Worm (Caenorhabditis elegans): Measurements from ENCODE around the gene ent-4.

ent-4 gene

ce11 chrIV:13716735-13717134 is 10.0 kb upstream of the ent-4 start:
- TF ChIP-seq dmd-4 (tag; optimal IDR thresholded peaks at IDR 0.05) (no peak), ceh-16 (tag; optimal IDR thresholded peaks at IDR 0.05) (peak; percentile 63), peb-1 (tag; optimal IDR thresholded peaks at IDR 0.05) (no peak), crh-2 (tag; optimal IDR thresholded peaks at IDR 0.05) (no peak), R02D3.7 (tag; optimal IDR thresholded peaks at IDR 0.05) (no peak), ztf-4 (tag; optimal IDR thresholded peaks at IDR 0.05) (no peak), nhr-77 (tag; optimal IDR thresholded peaks at IDR 0.05) (no peak), nhr-23 (tag; optimal IDR thresholded peaks at IDR 0.05) (no peak), nhr-129 (tag; optimal IDR thresholded peaks at IDR 0.05) (peak; percentile 33), nhr-11 (tag; optimal IDR thresholded peaks at IDR 0.05) (no peak)

DNA sequence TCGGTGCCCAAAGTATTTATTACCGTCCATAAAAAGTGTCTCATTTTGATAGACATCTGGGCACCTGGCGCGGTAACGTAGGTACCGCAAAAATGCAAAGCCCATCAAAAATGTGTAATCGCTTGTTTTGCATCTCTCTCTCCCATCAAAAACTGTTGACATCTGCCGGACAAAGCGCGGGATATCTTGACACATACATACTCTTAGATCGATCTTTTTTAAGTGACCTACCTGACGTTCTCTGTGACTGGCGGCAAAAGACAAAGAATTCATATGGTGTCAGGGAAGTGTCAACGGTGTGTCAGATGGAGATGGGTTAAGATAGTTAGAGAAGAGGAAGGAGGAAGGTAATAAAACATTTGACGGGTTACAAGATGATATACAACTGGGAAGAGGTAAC is 7.8 kb upstream of the ent-4 start:
- peak; percentile 1 for TF ChIP-seq fos-1 (tag; optimal IDR thresholded peaks at IDR 0.05)
- TF ChIP-seq nhr-23 (tag; optimal IDR thresholded peaks at IDR 0.05), result no peak
- peak; percentile 1 for TF ChIP-seq C34F6.9 (tag; optimal IDR thresholded peaks at IDR 0.05)
- TF ChIP-seq nhr-25 (tag; optimal IDR thresholded peaks at IDR 0.05), result peak; percentile 61
- no peak for TF ChIP-seq alr-1 (tag; optimal IDR thresholded peaks at IDR 0.05)
- peak; percentile 62 for TF ChIP-seq nhr-129 (tag; optimal IDR thresholded peaks at IDR 0.05)
- peak; percentile 69 for TF ChIP-seq elt-1 (tag; optimal IDR thresholded peaks at IDR 0.05)
- TF ChIP-seq nhr-12 (tag; optimal IDR thresholded peaks at IDR 0.05), result no peak
- TF ChIP-seq ceh-16 (tag; optimal IDR thresholded peaks at IDR 0.05), result peak; percentile 91
- no peak for TF ChIP-seq lin-39 (tag; optimal IDR thresholded peaks at IDR 0.05)

DNA sequence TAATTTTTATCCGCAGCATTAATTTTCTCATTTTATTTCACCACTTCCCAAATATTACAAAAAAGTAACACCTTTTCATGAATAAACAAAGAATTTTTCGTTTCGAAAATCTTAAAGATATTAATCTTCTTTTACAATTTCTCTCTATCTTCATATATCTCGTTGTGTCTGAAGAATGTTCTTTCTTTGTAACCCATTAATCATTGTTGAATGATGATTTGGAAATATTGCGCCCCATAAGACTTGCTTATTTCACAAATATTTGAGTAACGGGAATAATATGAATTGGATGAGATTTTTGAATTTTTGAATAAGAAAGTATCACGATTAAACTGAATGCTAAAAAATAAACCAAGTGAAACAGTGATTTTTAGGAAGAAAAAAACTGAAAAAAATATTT is 5.7 kb upstream of the ent-4 start:
- TF ChIP-seq mab-5 (tag; optimal IDR thresholded peaks at IDR 0.05), result peak; percentile 77
- TF ChIP-seq nhr-25 (tag; optimal IDR thresholded peaks at IDR 0.05), result peak; percentile 46
- TF ChIP-seq elt-1 (tag; optimal IDR thresholded peaks at IDR 0.05), result no peak

DNA sequence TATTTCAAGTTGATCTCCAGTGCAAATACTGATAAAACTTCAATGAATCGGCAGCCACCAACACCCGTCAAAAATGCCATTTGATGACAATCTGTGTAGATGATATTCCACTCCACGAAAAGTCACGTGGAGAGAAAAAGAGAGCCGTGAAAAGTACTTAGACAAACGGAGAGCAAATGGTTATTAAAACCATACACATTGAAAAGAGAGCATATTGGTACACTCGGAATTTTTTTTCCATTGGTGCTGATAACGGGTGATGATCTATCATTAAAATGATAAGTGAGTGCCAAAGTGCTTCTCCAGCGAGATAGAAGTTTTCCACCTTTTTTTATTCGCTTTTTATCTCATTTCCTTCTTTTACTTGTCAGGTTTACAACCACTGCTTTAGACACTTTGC is 1.5 kb upstream of the ent-4 start:
- TF ChIP-seq gmeb-1 (tag; optimal IDR thresholded peaks at IDR 0.05) (peak; percentile 30), lin-39 (tag; optimal IDR thresholded peaks at IDR 0.05) (no peak), elt-3 (tag; optimal IDR thresholded peaks at IDR 0.05) (no peak), ztf-4 (tag; optimal IDR thresholded peaks at IDR 0.05) (no peak), nhr-21 (tag; optimal IDR thresholded peaks at IDR 0.05) (no peak), mab-5 (tag; optimal IDR thresholded peaks at IDR 0.05) (no peak), fos-1 (tag; optimal IDR thresholded peaks at IDR 0.05) (peak; percentile 93), zag-1 (tag; optimal IDR thresholded peaks at IDR 0.05) (no peak), sma-3 (GFP tag; optimal IDR thresholded peaks at IDR 0.05) (peak; percentile 52), nhr-77 (tag; optimal IDR thresholded peaks at IDR 0.05) (no peak), snpc-4 (tag; optimal IDR thresholded peaks at IDR 0.05) (no peak), sma-9 (GFP tag; optimal IDR thresholded peaks at IDR 0.05) (peak; percentile 81), sma-9 (tag; optimal IDR thresholded peaks at IDR 0.05) (no peak), F13H6.1 (tag; optimal IDR thresholded peaks at IDR 0.05) (peak; percentile 34), lin-13 (GFP tag; optimal IDR thresholded peaks at IDR 0.05) (no peak), ceh-82 (tag; optimal IDR thresholded peaks at IDR 0.05) (no peak), ztf-1 (GFP tag; conservative IDR thresholded peaks at IDR 0.05) (no peak), unc-39 (tag; optimal IDR thresholded peaks at IDR 0.05) (no peak), peb-1 (tag; optimal IDR thresholded peaks at IDR 0.05) (no peak), R02D3.7 (tag; optimal IDR thresholded peaks at IDR 0.05) (no peak), nhr-129 (tag; optimal IDR thresholded peaks at IDR 0.05) (peak; percentile 57), skn-1 (tag; optimal IDR thresholded peaks at IDR 0.05) (peak; percentile 77), crh-2 (tag; optimal IDR thresholded peaks at IDR 0.05) (peak; percentile 58), dmd-4 (tag; optimal IDR thresholded peaks at IDR 0.05) (no peak), nhr-12 (tag; optimal IDR thresholded peaks at IDR 0.05) (no peak), ZK546.5 (tag; optimal IDR thresholded peaks at IDR 0.05) (no peak), ztf-11 (tag; optimal IDR thresholded peaks at IDR 0.05) (no peak)

DNA sequence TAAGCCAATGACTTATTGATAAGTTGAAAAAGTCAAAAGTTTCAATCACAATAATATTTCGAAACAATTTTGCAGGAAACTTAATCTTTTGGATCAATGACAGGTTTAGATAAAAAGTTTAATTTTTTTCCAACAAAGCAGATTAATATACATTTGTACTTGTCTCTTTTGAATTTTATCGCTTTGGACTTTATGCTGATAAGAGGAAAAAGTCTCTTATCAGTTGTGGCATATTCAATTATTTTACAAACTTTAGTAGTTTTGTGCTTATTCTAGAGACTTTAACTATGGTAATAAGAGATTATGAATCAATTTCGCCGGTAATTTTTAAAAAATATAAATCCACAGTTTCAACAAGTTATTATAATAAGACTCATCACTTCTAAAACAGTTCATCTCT is 1.1 kb downstream of the ent-4 start:
- TF ChIP-seq sma-9 (GFP tag; optimal IDR thresholded peaks at IDR 0.05), result peak; percentile 32
- TF ChIP-seq sma-9 (tag; optimal IDR thresholded peaks at IDR 0.05), result no peak
- no peak for TF ChIP-seq ceh-82 (tag; optimal IDR thresholded peaks at IDR 0.05)
- no peak for TF ChIP-seq nhr-12 (tag; optimal IDR thresholded peaks at IDR 0.05)
- peak; percentile 67 for TF ChIP-seq fos-1 (tag; optimal IDR thresholded peaks at IDR 0.05)
- no peak for TF ChIP-seq nhr-6 (tag; optimal IDR thresholded peaks at IDR 0.05)

Data from whole organism, L2 larva.